Worm (Caenorhabditis elegans) whole organism, L1 larva: ENCODE results near the gene C17G10.13.

Experiments used
- C16A3.4 ChIP-seq: fragments of 150-350 bp; optimal IDR thresholded peaks from 2 replicates; lab custom pipeline; 2014; ENCODE audit warnings: missing biosample characterization, missing genetic modification characterization
- alr-1 ChIP-seq: fragments of 200-800 bp; sonication (Bioruptor generic); optimal IDR thresholded peaks from 2 replicates; lab custom pipeline; 2018; ENCODE audit warnings: borderline replicate concordance, mild to moderate bottlenecking, missing genetic modification characterization, missing compliant biosample characterization
- aly-2 ChIP-seq: fragments of 150-350 bp; optimal IDR thresholded peaks from 2 replicates; lab custom pipeline; 2014; ENCODE audit warnings: missing biosample characterization, missing genetic modification characterization
- blmp-1 ChIP-seq: fragments of 150-350 bp; optimal IDR thresholded peaks from 2 replicates; lab custom pipeline; 2014; ENCODE audit warnings: missing biosample characterization, missing genetic modification characterization
- dsc-1 ChIP-seq: sonication (generic microtip); optimal IDR thresholded peaks from 2 replicates; lab custom pipeline; 2016; ENCODE audit warnings: mild to moderate bottlenecking, missing genetic modification characterization, missing compliant biosample characterization
- efl-1 ChIP-seq, 4 experiments: fragments of 150-350 bp; optimal IDR thresholded peaks in 3 of 4; peaks in 1 of 4; 1 replicate in 1 of 4; 2 replicates in 3 of 4; lab custom pipeline; 2014; ENCODE audit warnings: missing biosample characterization in 2 of 4, missing genetic modification characterization in 2 of 4, missing genetic modification reagents in 2 of 4
- efl-3 ChIP-seq: fragments of 200-800 bp; sonication (Bioruptor generic); optimal IDR thresholded peaks from 2 replicates; lab custom pipeline; 2018; ENCODE audit warnings: mild to moderate bottlenecking, missing genetic modification characterization, missing compliant biosample characterization
- egl-13 ChIP-seq: sonication (generic microtip); optimal IDR thresholded peaks from 2 replicates; lab custom pipeline; 2016; ENCODE audit warnings: missing genotype, missing genetic modification reagents, missing genetic modification characterization, missing compliant biosample characterization
- egl-27 ChIP-seq, 2 experiments: fragments of 150-350 bp in 1 of 2; sonication (generic microtip); optimal IDR thresholded peaks; 3 replicates each; lab custom pipeline; 2017 to 2018; ENCODE audit warnings: missing biosample characterization in 2 of 2, missing genetic modification characterization in 2 of 2, missing genetic modification reagents in 2 of 2
- elt-2 ChIP-seq: sonication (generic microtip); optimal IDR thresholded peaks from 2 replicates; lab custom pipeline; 2016; ENCODE audit warnings: missing genetic modification characterization, mild to moderate bottlenecking, inconsistent platforms, missing compliant biosample characterization, missing genetic modification reagents
- elt-3 ChIP-seq, 6 experiments: fragments of 150-350 bp in 1 of 6; sonication (generic microtip); optimal IDR thresholded peaks; 2 replicates each; lab custom pipeline; 2017 to 2018; ENCODE audit warnings: missing biosample characterization in 6 of 6, missing genetic modification characterization in 6 of 6, inconsistent platforms in 1 of 6
- ets-5 ChIP-seq: fragments of 200-800 bp; sonication (Bioruptor generic); IDR thresholded peaks from 2 replicates; pipeline ENCODE4 v1.3.6; 2022; ENCODE audit warnings: missing genetic modification characterization, missing compliant biosample characterization
- fkh-10 ChIP-seq: sonication (generic microtip); optimal IDR thresholded peaks from 2 replicates; lab custom pipeline; 2017; ENCODE audit warnings: missing biosample characterization, missing genetic modification reagents, missing genetic modification characterization
- fkh-8 ChIP-seq: sonication (generic microtip); optimal IDR thresholded peaks from 2 replicates; lab custom pipeline; 2016; ENCODE audit warnings: mild to moderate bottlenecking, missing genetic modification characterization, missing compliant biosample characterization
- fos-1 ChIP-seq: fragments of 150-350 bp; optimal IDR thresholded peaks from 2 replicates; lab custom pipeline; 2014; ENCODE audit warnings: missing biosample characterization, missing genetic modification characterization
- irx-1 ChIP-seq: sonication (generic microtip); optimal IDR thresholded peaks from 2 replicates; lab custom pipeline; 2016; ENCODE audit warnings: missing genetic modification characterization, missing compliant biosample characterization
- lin-13 ChIP-seq: fragments of 150-350 bp; optimal IDR thresholded peaks from 2 replicates; lab custom pipeline; 2014; ENCODE audit warnings: missing biosample characterization, missing genetic modification reagents, missing genetic modification characterization
- lin-14 ChIP-seq: fragments of 200-800 bp; sonication (Bioruptor generic); optimal IDR thresholded peaks from 2 replicates; lab custom pipeline; 2018; ENCODE audit warnings: mild to moderate bottlenecking, missing genetic modification characterization, moderate library complexity, missing compliant biosample characterization
- lin-35 ChIP-seq, 2 experiments: fragments of 150-350 bp; optimal IDR thresholded peaks; 2 replicates each; lab custom pipeline; 2014; ENCODE audit warnings: missing biosample characterization in 2 of 2, missing genetic modification characterization in 2 of 2, missing genetic modification reagents in 2 of 2
- lin-39 ChIP-seq: fragments of 150-350 bp; optimal IDR thresholded peaks from 2 replicates; lab custom pipeline; 2014; ENCODE audit warnings: missing biosample characterization, missing genetic modification reagents, missing genetic modification characterization
- lsy-2 ChIP-seq, 2 experiments: fragments of 150-350 bp; optimal IDR thresholded peaks; 2 replicates each; lab custom pipeline; 2014; ENCODE audit warnings: missing biosample characterization in 2 of 2, missing genetic modification characterization in 2 of 2
- mef-2 ChIP-seq: fragments of 150-350 bp; optimal IDR thresholded peaks from 2 replicates; lab custom pipeline; 2014; ENCODE audit warnings: missing biosample characterization, missing genetic modification characterization
- mep-1 ChIP-seq: fragments of 150-350 bp; optimal IDR thresholded peaks from 2 replicates; lab custom pipeline; 2014; ENCODE audit warnings: missing biosample characterization, missing genetic modification characterization
- nhr-19 ChIP-seq: fragments of 200-800 bp; sonication (Bioruptor generic); conservative IDR thresholded peaks from 2 replicates; pipeline ENCODE4 v1.3.6; 2022; ENCODE audit warnings: missing genetic modification characterization, missing compliant biosample characterization
- nhr-20 ChIP-seq: sonication (generic microtip); optimal IDR thresholded peaks from 2 replicates; lab custom pipeline; 2016; ENCODE audit warnings: mild to moderate bottlenecking, missing genetic modification characterization, missing compliant biosample characterization
- nhr-47 ChIP-seq: sonication (generic microtip); optimal IDR thresholded peaks from 2 replicates; lab custom pipeline; 2016; ENCODE audit warnings: mild to moderate bottlenecking, missing genetic modification characterization, moderate library complexity, missing compliant biosample characterization
- nhr-71 ChIP-seq: sonication (generic microtip); optimal IDR thresholded peaks from 2 replicates; lab custom pipeline; 2016; ENCODE audit warnings: mild to moderate bottlenecking, missing genetic modification characterization, moderate library complexity, missing compliant biosample characterization
- nhr-77 ChIP-seq: fragments of 150-350 bp; optimal IDR thresholded peaks from 2 replicates; lab custom pipeline; 2014; ENCODE audit warnings: missing biosample characterization, missing genetic modification characterization
- nhr-85 ChIP-seq: sonication (generic microtip); peaks from one replicate; lab custom pipeline; 2016; ENCODE audit warnings: missing genetic modification characterization, inconsistent platforms, missing compliant biosample characterization
- pag-3 ChIP-seq: sonication (generic microtip); optimal IDR thresholded peaks from 2 replicates; lab custom pipeline; 2017; ENCODE audit warnings: missing genetic modification characterization, mild to moderate bottlenecking, missing compliant biosample characterization, antibody characterized with exemption, borderline replicate concordance; ENCODE audit not compliant: insufficient read depth
- skn-1 ChIP-seq: fragments of 150-350 bp; optimal IDR thresholded peaks from 2 replicates; lab custom pipeline; 2014; ENCODE audit warnings: missing biosample characterization, missing genetic modification characterization
- snu-23 ChIP-seq: sonication (generic microtip); optimal IDR thresholded peaks from 2 replicates; lab custom pipeline; 2016; ENCODE audit warnings: missing genetic modification characterization, missing compliant biosample characterization
- sup-37 ChIP-seq: fragments of 200-800 bp; sonication (Bioruptor generic); optimal IDR thresholded peaks from 2 replicates; lab custom pipeline; 2018; ENCODE audit warnings: mild to moderate bottlenecking, missing genetic modification characterization, missing compliant biosample characterization
- tbx-2 ChIP-seq: sonication (generic microtip); optimal IDR thresholded peaks from 2 replicates; lab custom pipeline; 2016; ENCODE audit warnings: missing genetic modification characterization, missing compliant biosample characterization
- tlp-1 ChIP-seq: fragments of 150-350 bp; optimal IDR thresholded peaks from 2 replicates; lab custom pipeline; 2014; ENCODE audit warnings: missing biosample characterization, missing genetic modification characterization
- unc-30 ChIP-seq: sonication (generic microtip); optimal IDR thresholded peaks from 2 replicates; lab custom pipeline; 2017; ENCODE audit warnings: missing biosample characterization, missing genetic modification characterization
- unc-86 ChIP-seq: sonication (generic microtip); optimal IDR thresholded peaks from 2 replicates; lab custom pipeline; 2016; ENCODE audit warnings: missing genetic modification characterization, missing compliant biosample characterization
- unc-98 ChIP-seq: fragments of 200-800 bp; sonication (Bioruptor generic); IDR thresholded peaks from 2 replicates; pipeline ENCODE4 v1.3.6; 2022; ENCODE audit warnings: missing genetic modification characterization, missing compliant biosample characterization
- vab-15 ChIP-seq: sonication (generic microtip); optimal IDR thresholded peaks from 2 replicates; lab custom pipeline; 2017; ENCODE audit warnings: missing genotype, mild to moderate bottlenecking, missing genetic modification characterization, missing compliant biosample characterization
- xbp-1 ChIP-seq: sonication (generic microtip); optimal IDR thresholded peaks from 2 replicates; lab custom pipeline; 2016; ENCODE audit warnings: missing genetic modification characterization, missing compliant biosample characterization
- zip-4 ChIP-seq: fragments of 200-800 bp; sonication (Bioruptor generic); optimal IDR thresholded peaks from 2 replicates; lab custom pipeline; 2018; ENCODE audit warnings: mild to moderate bottlenecking, missing genetic modification characterization, moderate library complexity, missing compliant biosample characterization
- ztf-11 ChIP-seq, 2 experiments: sonication (generic microtip); optimal IDR thresholded peaks; 2 replicates each; lab custom pipeline; 2016 to 2017; ENCODE audit warnings: missing genetic modification characterization in 2 of 2, missing biosample characterization in 1 of 2, missing compliant biosample characterization in 1 of 2
- ztf-4 ChIP-seq: fragments of 150-350 bp; optimal IDR thresholded peaks from 2 replicates; lab custom pipeline; 2014; ENCODE audit warnings: missing biosample characterization, missing genetic modification characterization

The C17G10.13 gene

DNA sequence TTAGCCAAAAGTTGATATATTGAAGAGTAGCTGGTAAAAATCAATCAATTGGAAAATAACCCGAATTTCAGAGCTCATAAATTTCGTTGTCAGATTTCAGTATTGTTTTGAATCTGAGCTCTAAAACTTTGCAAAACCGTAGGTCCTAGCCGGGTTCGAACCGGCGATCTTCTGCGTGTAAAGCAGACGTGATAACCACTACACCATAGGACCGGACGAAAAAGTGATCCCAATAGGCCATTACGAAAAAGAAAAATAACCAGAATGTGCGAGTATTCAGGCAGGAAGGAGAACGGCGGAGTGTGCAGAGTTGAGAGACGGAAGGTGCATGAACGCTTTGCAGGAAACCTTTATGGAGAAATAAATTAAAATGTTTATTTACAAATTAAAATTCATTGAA, 12.5 kb downstream of the C17G10.13 start (continued):
- TF ChIP-seq fos-1 (tag; lab: Kevin White, UChicago) (no peak), nhr-71 (tag; lab: Kevin White, UChicago) (peak; percentile 52), C16A3.4 (tag; lab: Kevin White, UChicago) (peak; percentile 54), egl-27 (tag; optimal IDR thresholded peaks at IDR 0.05; lab: Kevin White, UChicago) (no peak), dsc-1 (tag; lab: Kevin White, UChicago) (no peak), xbp-1 (tag; lab: Kevin White, UChicago) (peak; percentile 5), fkh-10 (GFP tag; lab: Kevin White, UChicago) (no peak), lin-39 (tag; lab: Kevin White, UChicago) (no peak), efl-3 (GFP tag; lab: Kevin White, UChicago) (no peak), unc-98 (GFP tag; lab: Robert Waterston, UW) (no peak), pag-3 (tag; lab: Kevin White, UChicago) (no peak), ztf-4 (tag; lab: Kevin White, UChicago) (no peak), mef-2 (tag; lab: Kevin White, UChicago) (no peak), alr-1 (tag; lab: Kevin White, UChicago) (no peak), nhr-20 (peak; percentile 34), elt-2 (tag; lab: Kevin White, UChicago) (peak; percentile 37), lin-14 (GFP tag; lab: Kevin White, UChicago) (peak; percentile 30), skn-1 (tag; lab: Kevin White, UChicago) (peak; percentile 40), nhr-77 (tag; lab: Kevin White, UChicago) (no peak), efl-1 (optimal IDR thresholded peaks at IDR 0.05; lab: Kevin White, UChicago) (peak; percentile 28 to 51), efl-1 (GFP tag; optimal IDR thresholded peaks at IDR 0.05 in 1 of 2; lab: Kevin White, UChicago) (peak; percentile 13 to 76)

DNA sequence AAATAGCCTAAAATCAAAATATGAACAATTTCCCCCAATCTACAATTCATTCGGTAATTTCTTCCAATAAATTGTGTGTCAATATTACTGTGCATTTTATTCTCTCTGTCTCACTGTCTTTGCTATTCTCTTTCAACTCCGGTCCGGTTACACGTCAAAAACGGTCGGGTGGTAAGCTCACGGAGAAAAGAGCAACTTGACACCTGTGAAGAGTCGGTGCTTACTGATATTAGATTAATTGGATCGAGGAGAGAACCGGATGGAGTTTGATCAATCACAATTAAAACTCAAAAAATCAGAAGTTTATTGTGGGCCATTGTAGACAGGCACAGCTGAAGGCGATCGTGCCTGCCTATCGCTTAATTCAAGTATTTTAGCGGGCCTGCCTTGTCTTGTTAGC, 14.7 kb downstream of the C17G10.13 start:
- TF ChIP-seq irx-1 = no peak
- peak; percentile 11 for TF ChIP-seq elt-2 (tag; lab: Kevin White, UChicago)
- no peak for TF ChIP-seq snu-23 (GFP tag; lab: Kevin White, UChicago)
- peak; percentile 16 for TF ChIP-seq nhr-71 (tag; lab: Kevin White, UChicago)
- TF ChIP-seq fkh-8 (tag; lab: Kevin White, UChicago) = no peak
- TF ChIP-seq nhr-20 = peak; percentile 3
- TF ChIP-seq lsy-2 (tag; optimal IDR thresholded peaks at IDR 0.05; lab: Kevin White, UChicago) = no peak
- TF ChIP-seq fos-1 (tag; lab: Kevin White, UChicago) = no peak
- no peak for TF ChIP-seq lin-13
- no peak for TF ChIP-seq tbx-2 (tag; lab: Kevin White, UChicago)
- TF ChIP-seq, all 84 proteins: peak for 3

DNA sequence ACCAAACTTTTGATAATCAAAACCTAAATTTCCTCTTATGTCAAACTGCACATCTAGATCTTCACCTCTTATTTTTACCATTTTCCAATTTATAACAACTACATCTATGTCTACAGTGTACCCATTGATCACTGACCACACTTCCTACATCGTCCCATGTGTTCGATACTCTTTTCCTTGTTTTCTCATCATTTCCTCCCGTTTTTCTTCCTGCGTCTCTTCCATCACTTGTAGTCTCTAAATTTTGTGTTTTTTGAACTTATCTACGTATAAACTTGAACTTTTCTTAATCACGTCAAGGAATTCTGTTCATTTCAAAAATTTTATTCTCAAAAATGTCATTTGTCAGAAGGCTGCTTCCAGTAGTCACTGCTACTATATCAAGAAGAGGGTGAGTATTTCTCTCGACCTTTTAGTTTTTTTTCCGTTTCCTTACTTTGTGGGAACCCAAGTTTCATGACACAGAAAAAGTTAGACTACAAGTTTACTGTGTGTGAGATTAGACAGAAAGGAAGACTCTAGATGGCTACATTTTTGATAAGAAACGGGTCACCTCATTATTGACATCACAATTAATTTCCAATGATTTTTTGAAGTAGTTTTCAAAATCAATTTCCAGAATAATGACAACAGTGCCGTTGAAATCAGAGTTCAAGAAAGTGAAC, 17.4 kb downstream of the C17G10.13 start:
- no peak for TF ChIP-seq unc-86 (tag; lab: Kevin White, UChicago)
- no peak for TF ChIP-seq ztf-11 (tag; optimal IDR thresholded peaks at IDR 0.05; lab: Kevin White, UChicago)
- no peak for TF ChIP-seq fkh-8 (tag; lab: Kevin White, UChicago)
- no peak for TF ChIP-seq vab-15 (tag; lab: Kevin White, UChicago)
- peak; percentile 82 for TF ChIP-seq nhr-20
- TF ChIP-seq dsc-1 (tag; lab: Kevin White, UChicago) = no peak
- no peak for TF ChIP-seq fos-1 (tag; lab: Kevin White, UChicago)
- peak; percentile 53 for TF ChIP-seq tbx-2 (tag; lab: Kevin White, UChicago)
- peak in 2 of 6 experiments; percentile 25 to 78 for TF ChIP-seq elt-3 (tag; optimal IDR thresholded peaks at IDR 0.05; lab: Kevin White, UChicago)
- peak; percentile 70 for TF ChIP-seq lin-14 (GFP tag; lab: Kevin White, UChicago)
- no peak for TF ChIP-seq tlp-1 (tag; lab: Kevin White, UChicago)
- peak; percentile 57 for TF ChIP-seq elt-2 (tag; lab: Kevin White, UChicago)
- no peak for TF ChIP-seq nhr-77 (tag; lab: Kevin White, UChicago)
- peak; percentile 45 for TF ChIP-seq nhr-47 (tag; lab: Kevin White, UChicago)
- peak; percentile 58 for TF ChIP-seq ztf-4 (tag; lab: Kevin White, UChicago)
- peak; percentile 43 for TF ChIP-seq nhr-19
- TF ChIP-seq unc-30 (tag; lab: Kevin White, UChicago) = no peak
- TF ChIP-seq snu-23 (GFP tag; lab: Kevin White, UChicago) = peak; percentile 81
- no peak for TF ChIP-seq mep-1 (tag; lab: Kevin White, UChicago)
- TF ChIP-seq aly-2 = no peak
- no peak for TF ChIP-seq ets-5 (GFP tag; lab: Robert Waterston, UW)
- TF ChIP-seq skn-1 (tag; lab: Kevin White, UChicago) = peak; percentile 82
- peak; percentile 30 for TF ChIP-seq lin-13
- TF ChIP-seq zip-4 (GFP tag; lab: Kevin White, UChicago) = no peak
- no peak for TF ChIP-seq alr-1 (tag; lab: Kevin White, UChicago)
- peak; percentile 13 for TF ChIP-seq blmp-1
- TF ChIP-seq sup-37 (GFP tag; lab: Kevin White, UChicago) = no peak
- peak in 1 of 2 experiments; percentile 40 for TF ChIP-seq lsy-2 (tag; optimal IDR thresholded peaks at IDR 0.05; lab: Kevin White, UChicago)
- no peak for TF ChIP-seq egl-13
- no peak for TF ChIP-seq pag-3 (tag; lab: Kevin White, UChicago)
- peak; percentile 93 for TF ChIP-seq nhr-85 (tag; lab: Kevin White, UChicago)
- TF ChIP-seq lin-35 (GFP tag; optimal IDR thresholded peaks at IDR 0.05; lab: Kevin White, UChicago) = peak in 1 of 2 experiments; percentile 60
